Worm (Caenorhabditis elegans) whole organism, young adult: Measurements from ENCODE around the gene fbxa-82.

ENCODE experiments used
- B0336.3 ChIP-seq: fragments of 200-800 bp; sonication (Bioruptor generic); IDR thresholded peaks from 2 replicates; pipeline ENCODE4 v1.3.6; 2022; ENCODE audit warnings: missing genetic modification characterization, missing compliant biosample characterization
- F10E7.11 ChIP-seq: sonication (generic microtip); optimal IDR thresholded peaks from 2 replicates; lab custom pipeline; 2017; ENCODE audit warnings: mild to moderate bottlenecking, missing genetic modification characterization, moderate library complexity, missing compliant biosample characterization
- F39B2.1 ChIP-seq: fragments of 200-800 bp; sonication (Bioruptor generic); IDR thresholded peaks from 2 replicates; pipeline ENCODE4 v1.3.6; 2022; ENCODE audit warnings: missing genetic modification reagents, missing genetic modification characterization, missing compliant biosample characterization
- F49E8.2 ChIP-seq: sonication (generic microtip); optimal IDR thresholded peaks from 3 replicates; lab custom pipeline; 2017; ENCODE audit warnings: missing genetic modification characterization, mild to moderate bottlenecking, missing compliant biosample characterization, antibody characterized with exemption, moderate library complexity; ENCODE audit not compliant: insufficient read depth
- K12H6.12 ChIP-seq: fragments of 200-800 bp; sonication (Bioruptor generic); optimal IDR thresholded peaks from 2 replicates; lab custom pipeline; 2018; ENCODE audit warnings: mild to moderate bottlenecking, missing genetic modification characterization, missing compliant biosample characterization
- Y53F4B.3 ChIP-seq: fragments of 200-800 bp; sonication (Bioruptor generic); IDR thresholded peaks from 2 replicates; pipeline ENCODE4 v1.3.6; 2022; ENCODE audit warnings: missing genetic modification reagents, missing genetic modification characterization, missing compliant biosample characterization
- Y56A3A.18 ChIP-seq: fragments of 200-800 bp; sonication (Bioruptor generic); IDR thresholded peaks from 2 replicates; pipeline ENCODE4 v1.3.6; 2022; ENCODE audit warnings: missing genetic modification reagents, missing genetic modification characterization, missing compliant biosample characterization
- Y67H2A.10 ChIP-seq: fragments of 200-800 bp; sonication (Bioruptor generic); conservative IDR thresholded peaks from 2 replicates; pipeline ENCODE4 v1.3.6; 2022; ENCODE audit warnings: missing genetic modification reagents, missing genetic modification characterization, missing compliant biosample characterization
- Y95B8A.8 ChIP-seq: fragments of 200-800 bp; sonication (Bioruptor generic); IDR thresholded peaks from 2 replicates; pipeline ENCODE4 v1.3.6; 2022; ENCODE audit warnings: missing genetic modification reagents, missing genetic modification characterization, missing compliant biosample characterization
- ZK185.1 ChIP-seq: sonication (generic microtip); optimal IDR thresholded peaks from 2 replicates; lab custom pipeline; 2016; ENCODE audit warnings: mild to moderate bottlenecking, missing genetic modification characterization, missing compliant biosample characterization; ENCODE audit not compliant: poor library complexity, severe bottlenecking
- akir-1 ChIP-seq: fragments of 200-800 bp; sonication (Bioruptor generic); optimal IDR thresholded peaks from 2 replicates; lab custom pipeline; 2018; ENCODE audit warnings: mild to moderate bottlenecking, missing genetic modification characterization, moderate library complexity, missing compliant biosample characterization
- ama-1 ChIP-seq, 3 experiments: fragments of 150-350 bp in 1 of 3; sonication (generic microtip) in 2 of 3; optimal IDR thresholded peaks; 2 replicates each; lab custom pipeline; 2014 to 2018; ENCODE audit warnings: missing biosample characterization in 2 of 3, missing genetic modification characterization in 2 of 3, missing genetic modification reagents in 2 of 3
- aptf-3 ChIP-seq: fragments of 200-800 bp; sonication (Bioruptor generic); IDR thresholded peaks from 2 replicates; pipeline ENCODE4 v1.3.6; 2022; ENCODE audit warnings: missing genetic modification characterization, missing compliant biosample characterization
- atf-7 ChIP-seq: sonication (generic microtip); optimal IDR thresholded peaks from 2 replicates; lab custom pipeline; 2017; ENCODE audit warnings: mild to moderate bottlenecking, missing genetic modification characterization, missing compliant biosample characterization
- attf-5 ChIP-seq: fragments of 200-800 bp; sonication (Bioruptor generic); optimal IDR thresholded peaks from 2 replicates; lab custom pipeline; 2018; ENCODE audit warnings: mild to moderate bottlenecking, missing genetic modification characterization, missing compliant biosample characterization
- attf-6 ChIP-seq: fragments of 200-800 bp; sonication (Bioruptor generic); IDR thresholded peaks from 2 replicates; pipeline ENCODE4 v1.3.6; 2022; ENCODE audit warnings: missing genetic modification reagents, missing genetic modification characterization, missing compliant biosample characterization
- bed-1 ChIP-seq: fragments of 200-800 bp; sonication (Bioruptor generic); IDR thresholded peaks from 2 replicates; pipeline ENCODE4 v1.3.6; 2022; ENCODE audit warnings: missing genetic modification reagents, missing genetic modification characterization, missing compliant biosample characterization
- bed-2 ChIP-seq: fragments of 200-800 bp; sonication (Bioruptor generic); IDR thresholded peaks from 2 replicates; pipeline ENCODE4 v1.3.6; 2022; ENCODE audit warnings: missing genetic modification reagents, missing genetic modification characterization, missing compliant biosample characterization
- cebp-1 ChIP-seq, 2 experiments: fragments of 200-800 bp in 1 of 2; sonication (Bioruptor generic) in 1 of 2; sonication (generic microtip) in 1 of 2; IDR thresholded peaks in 1 of 2; optimal IDR thresholded peaks in 1 of 2; 2 replicates each; pipeline versions ENCODE4 v1.3.6 to Lab custom; 2017 to 2022; ENCODE audit warnings: missing compliant biosample characterization in 2 of 2, missing genetic modification characterization in 2 of 2, mild to moderate bottlenecking in 1 of 2, missing genetic modification reagents in 1 of 2, moderate library complexity in 1 of 2
- cebp-2 ChIP-seq: fragments of 200-800 bp; sonication (Bioruptor generic); IDR thresholded peaks from 2 replicates; pipeline ENCODE4 v1.3.6; 2022; ENCODE audit warnings: missing genetic modification characterization, missing compliant biosample characterization
- ceh-91 ChIP-seq: fragments of 200-800 bp; sonication (Bioruptor generic); IDR thresholded peaks from 2 replicates; pipeline ENCODE4 v1.3.6; 2022; ENCODE audit warnings: missing genetic modification reagents, missing genetic modification characterization, missing compliant biosample characterization
- egl-18 ChIP-seq: fragments of 200-800 bp; sonication (Bioruptor generic); IDR thresholded peaks from 2 replicates; pipeline ENCODE4 v1.3.6; 2022; ENCODE audit warnings: missing genetic modification reagents, missing genetic modification characterization, missing compliant biosample characterization
- egl-44 ChIP-seq: fragments of 200-800 bp; sonication (Bioruptor generic); IDR thresholded peaks from 2 replicates; pipeline ENCODE4 v1.3.6; 2022; ENCODE audit warnings: missing genetic modification reagents, missing genetic modification characterization, missing compliant biosample characterization
- ekl-4 ChIP-seq: fragments of 200-800 bp; sonication (Bioruptor generic); IDR thresholded peaks from 2 replicates; pipeline ENCODE4 v1.3.6; 2022; ENCODE audit warnings: missing genetic modification reagents, missing genetic modification characterization, missing compliant biosample characterization
- ets-4 ChIP-seq: fragments of 200-800 bp; sonication (Bioruptor generic); optimal IDR thresholded peaks from 2 replicates; lab custom pipeline; 2018; ENCODE audit warnings: mild to moderate bottlenecking, missing genetic modification characterization, missing compliant biosample characterization
- gei-17 ChIP-seq: fragments of 200-800 bp; sonication (Bioruptor generic); optimal IDR thresholded peaks from 2 replicates; lab custom pipeline; 2018; ENCODE audit warnings: mild to moderate bottlenecking, missing genetic modification characterization, missing compliant biosample characterization
- hlh-26 ChIP-seq: fragments of 200-800 bp; sonication (Bioruptor generic); conservative IDR thresholded peaks from 2 replicates; pipeline ENCODE4 v1.3.6; 2022; ENCODE audit warnings: missing genetic modification reagents, missing genetic modification characterization, missing compliant biosample characterization
- hmg-1.2 ChIP-seq: fragments of 200-800 bp; sonication (Bioruptor generic); IDR thresholded peaks from 2 replicates; pipeline ENCODE4 v1.3.6; 2022; ENCODE audit warnings: missing genetic modification reagents, missing genetic modification characterization, missing compliant biosample characterization
- hmg-20 ChIP-seq: fragments of 200-800 bp; sonication (Bioruptor generic); IDR thresholded peaks from 2 replicates; pipeline ENCODE4 v1.3.6; 2022; ENCODE audit warnings: missing genetic modification reagents, missing genetic modification characterization, missing compliant biosample characterization
- hrde-1 ChIP-seq: sonication (generic microtip); optimal IDR thresholded peaks from 2 replicates; lab custom pipeline; 2016; ENCODE audit warnings: missing genetic modification characterization, mild to moderate bottlenecking, missing compliant biosample characterization, moderate library complexity, missing genotype, missing genetic modification reagents, borderline replicate concordance
- lag-1 ChIP-seq: fragments of 200-800 bp; sonication (Bioruptor generic); IDR thresholded peaks from 2 replicates; pipeline ENCODE4 v1.3.6; 2022; ENCODE audit warnings: missing genetic modification reagents, missing genetic modification characterization, missing compliant biosample characterization
- let-607 ChIP-seq, 2 experiments: fragments of 200-800 bp in 1 of 2; sonication (Bioruptor generic) in 1 of 2; sonication (generic microtip) in 1 of 2; optimal IDR thresholded peaks; 2 replicates each; lab custom pipeline; 2016 to 2018; ENCODE audit warnings: mild to moderate bottlenecking in 2 of 2, missing compliant biosample characterization in 2 of 2, missing genetic modification characterization in 2 of 2, moderate library complexity in 2 of 2, missing genotype in 1 of 2
- lin-40 ChIP-seq: sonication (generic microtip); optimal IDR thresholded peaks from 2 replicates; lab custom pipeline; 2016; ENCODE audit warnings: missing genetic modification characterization, mild to moderate bottlenecking, missing compliant biosample characterization, missing genotype, missing genetic modification reagents
- madf-8 ChIP-seq: fragments of 200-800 bp; sonication (Bioruptor generic); conservative IDR thresholded peaks from 2 replicates; pipeline ENCODE4 v1.3.6; 2022; ENCODE audit warnings: missing genetic modification reagents, missing genetic modification characterization, missing compliant biosample characterization
- mcd-1 ChIP-seq: fragments of 200-800 bp; sonication (Bioruptor generic); IDR thresholded peaks from 2 replicates; pipeline ENCODE4 v1.3.6; 2022; ENCODE audit warnings: missing genetic modification reagents, missing genetic modification characterization, missing compliant biosample characterization
- mes-4 ChIP-seq: sonication (generic microtip); optimal IDR thresholded peaks from 2 replicates; lab custom pipeline; 2016; ENCODE audit warnings: missing genotype, missing genetic modification characterization, missing compliant biosample characterization
- nhr-120 ChIP-seq: fragments of 200-800 bp; sonication (Bioruptor generic); IDR thresholded peaks from 2 replicates; pipeline ENCODE4 v1.3.6; 2022; ENCODE audit warnings: missing genetic modification characterization, missing compliant biosample characterization
- rec-8 ChIP-seq, 2 experiments: sonication (generic microtip); optimal IDR thresholded peaks; 2 replicates each; lab custom pipeline; 2016; ENCODE audit warnings: mild to moderate bottlenecking in 2 of 2, missing genetic modification characterization in 2 of 2, missing genetic modification reagents in 2 of 2, missing genotype in 2 of 2, missing biosample characterization in 1 of 2, missing compliant biosample characterization in 1 of 2, moderate library complexity in 1 of 2
- repo-1 ChIP-seq: sonication (generic microtip); optimal IDR thresholded peaks from 2 replicates; lab custom pipeline; 2017; ENCODE audit warnings: mild to moderate bottlenecking, missing genetic modification characterization, missing compliant biosample characterization
- snpc-1.1 ChIP-seq: sonication (generic microtip); optimal IDR thresholded peaks from 2 replicates; lab custom pipeline; 2017; ENCODE audit warnings: missing genetic modification characterization, mild to moderate bottlenecking, missing compliant biosample characterization, antibody characterized with exemption, moderate library complexity, missing genotype, missing genetic modification reagents; ENCODE audit not compliant: insufficient read depth
- somi-1 ChIP-seq: fragments of 200-800 bp; sonication (Bioruptor generic); optimal IDR thresholded peaks from 2 replicates; lab custom pipeline; 2018; ENCODE audit warnings: mild to moderate bottlenecking, missing genetic modification characterization, missing compliant biosample characterization
- tlf-1 ChIP-seq: fragments of 200-800 bp; sonication (Bioruptor generic); optimal IDR thresholded peaks from 2 replicates; lab custom pipeline; 2018; ENCODE audit warnings: mild to moderate bottlenecking, missing genetic modification characterization, missing compliant biosample characterization
- ztf-18 ChIP-seq: sonication (generic microtip); optimal IDR thresholded peaks from 2 replicates; lab custom pipeline; 2016; ENCODE audit warnings: missing genotype, mild to moderate bottlenecking, missing genetic modification characterization, missing compliant biosample characterization
- ztf-3 ChIP-seq: fragments of 200-800 bp; sonication (Bioruptor generic); optimal IDR thresholded peaks from 2 replicates; lab custom pipeline; 2018; ENCODE audit warnings: mild to moderate bottlenecking, missing genetic modification characterization, missing compliant biosample characterization
- ztf-6 ChIP-seq: fragments of 200-800 bp; sonication (Bioruptor generic); IDR thresholded peaks from 2 replicates; pipeline ENCODE4 v1.3.6; 2022; ENCODE audit warnings: missing genetic modification reagents, missing genetic modification characterization, missing compliant biosample characterization

The fbxa-82 gene

ce11 chrV:15012542-15013301 is 39.6 kb downstream of the fbxa-82 start (continued):
- no peak for TF ChIP-seq Y95B8A.8 (GFP tag; lab: Robert Waterston, UW)
- TF ChIP-seq ama-1 (optimal IDR thresholded peaks at IDR 0.05; lab: Kevin White, UChicago), result no peak
- TF ChIP-seq ama-1 (GFP tag; optimal IDR thresholded peaks at IDR 0.05; lab: Kevin White, UChicago), result no peak
- no peak for TF ChIP-seq madf-8 (GFP tag; lab: Robert Waterston, UW)
- TF ChIP-seq let-607 (tag; optimal IDR thresholded peaks at IDR 0.05; lab: Kevin White, UChicago), result no peak
- no peak for TF ChIP-seq repo-1 (tag; lab: Kevin White, UChicago)
- no peak for TF ChIP-seq cebp-1 (GFP tag; IDR thresholded peaks at IDR 0.05; lab: Robert Waterston, UW)
- TF ChIP-seq cebp-1 (tag; optimal IDR thresholded peaks at IDR 0.05; lab: Kevin White, UChicago), result peak; percentile 13
- no peak for TF ChIP-seq ceh-91 (GFP tag; lab: Robert Waterston, UW)
- no peak for TF ChIP-seq bed-2 (GFP tag; lab: Robert Waterston, UW)
- TF ChIP-seq ekl-4 (GFP tag; lab: Robert Waterston, UW), result no peak
- TF ChIP-seq lin-40 (tag; lab: Kevin White, UChicago), result no peak
- no peak for TF ChIP-seq attf-6
- TF ChIP-seq ets-4 (GFP tag; lab: Kevin White, UChicago), result no peak
- no peak for TF ChIP-seq akir-1 (GFP tag; lab: Kevin White, UChicago)
- TF ChIP-seq K12H6.12, result no peak
- TF ChIP-seq F39B2.1 (GFP tag; lab: Robert Waterston, UW), result no peak
- peak; percentile 46 for TF ChIP-seq hmg-1.2 (GFP tag; lab: Robert Waterston, UW)
- no peak for TF ChIP-seq ZK185.1 (tag; lab: Kevin White, UChicago)
- TF ChIP-seq hlh-26 (GFP tag; lab: Robert Waterston, UW), result no peak
- no peak for TF ChIP-seq F49E8.2 (tag; lab: Kevin White, UChicago)
- TF ChIP-seq ztf-3 (GFP tag; lab: Kevin White, UChicago), result no peak
- no peak for TF ChIP-seq ztf-6
- TF ChIP-seq nhr-120 (GFP tag; lab: Robert Waterston, UW), result no peak
- no peak for TF ChIP-seq egl-18 (GFP tag; lab: Robert Waterston, UW)
- no peak for TF ChIP-seq Y67H2A.10
- no peak for TF ChIP-seq ztf-18 (tag; lab: Kevin White, UChicago)
- TF ChIP-seq mes-4 (tag; lab: Kevin White, UChicago), result no peak
- TF ChIP-seq snpc-1.1, result no peak
- TF ChIP-seq Y56A3A.18 (GFP tag; lab: Robert Waterston, UW), result no peak
- no peak for TF ChIP-seq tlf-1 (GFP tag; lab: Kevin White, UChicago)
- no peak for TF ChIP-seq F10E7.11 (tag; lab: Kevin White, UChicago)
- no peak for TF ChIP-seq rec-8 (tag; optimal IDR thresholded peaks at IDR 0.05; lab: Kevin White, UChicago)
- TF ChIP-seq atf-7 (tag; lab: Kevin White, UChicago), result no peak
- 0 out of 2 replicates have a peak, but pooled peaks have one; percentile 34 for TF ChIP-seq mcd-1
- TF ChIP-seq somi-1 (GFP tag; lab: Kevin White, UChicago), result no peak
- TF ChIP-seq bed-1 (GFP tag; lab: Robert Waterston, UW), result no peak
- no peak for TF ChIP-seq attf-5 (GFP tag; lab: Kevin White, UChicago)
- no peak for TF ChIP-seq aptf-3 (GFP tag; lab: Robert Waterston, UW)
- TF ChIP-seq Y53F4B.3 (GFP tag; lab: Robert Waterston, UW), result 0 out of 2 replicates have a peak, but pooled peaks have one; percentile 40
- TF ChIP-seq hrde-1 (tag; lab: Kevin White, UChicago), result no peak
- 0 out of 2 replicates have a peak, but pooled peaks have one; percentile 38 for TF ChIP-seq B0336.3 (GFP tag; lab: Robert Waterston, UW)
- TF ChIP-seq gei-17, result no peak
- no peak for TF ChIP-seq lag-1 (GFP tag; lab: Robert Waterston, UW)
- TF ChIP-seq hmg-20, result no peak
- no peak for TF ChIP-seq egl-44
- no peak for TF ChIP-seq cebp-2 (GFP tag; lab: Robert Waterston, UW)
